Fruit fly (Drosophila melanogaster) whole organism, embryonic: ENCODE measurements around the gene CG10801.
A peak's percentile ranks its signal among the peaks of the same experiment; 100 is the strongest.

ENCODE experiments used
- ATbp ChIP-seq: fragments of 200-800 bp; sonication (Bioruptor generic); optimal IDR thresholded peaks from 2 replicates; lab custom pipeline; 2017; ENCODE audit warnings: missing biosample characterization, mild to moderate bottlenecking, missing genetic modification characterization, missing genetic modification reagents
- Ada2b ChIP-seq: fragments of 200-800 bp; sonication (Bioruptor generic); IDR thresholded peaks from 2 replicates; pipeline ENCODE4 v1.3.6; 2022; ENCODE audit warnings: missing biosample characterization, missing genetic modification characterization
- Adf1 ChIP-seq: fragments of 200-800 bp; sonication (Bioruptor generic); IDR thresholded peaks from 2 replicates; pipeline ENCODE4 v1.3.6; 2022; ENCODE audit warnings: missing biosample characterization, missing genetic modification characterization
- Awh ChIP-seq: fragments of 200-800 bp; sonication (Bioruptor generic); IDR thresholded peaks from 2 replicates; pipeline ENCODE4, ENCODE4 v1.3.6; 2022; ENCODE audit warnings: missing biosample characterization, missing genetic modification characterization
- Bteb2 ChIP-seq: fragments of 200-800 bp; sonication (Bioruptor generic); optimal IDR thresholded peaks from 2 replicates; lab custom pipeline; 2016; ENCODE audit warnings: missing biosample characterization, missing genetic modification characterization
- CG11456 ChIP-seq: fragments of 200-800 bp; sonication (Bioruptor generic); IDR thresholded peaks from 3 replicates; pipeline ENCODE4 v1.3.6; 2022; ENCODE audit warnings: missing biosample characterization, missing genetic modification characterization
- CG12299 ChIP-seq: fragments of 200-800 bp; sonication (Bioruptor generic); optimal IDR thresholded peaks from 2 replicates; lab custom pipeline; 2018; ENCODE audit warnings: missing biosample characterization, mild to moderate bottlenecking, missing genetic modification characterization
- CG14667 ChIP-seq: fragments of 200-800 bp; sonication (Bioruptor generic); IDR thresholded peaks from 2 replicates; pipeline ENCODE4 v1.3.6; 2022; ENCODE audit warnings: missing biosample characterization, missing genetic modification characterization
- CG1529 ChIP-seq: fragments of 200-800 bp; sonication (Bioruptor generic); optimal IDR thresholded peaks from 3 replicates; lab custom pipeline; 2018; ENCODE audit warnings: missing biosample characterization, missing genetic modification characterization
- CG15514 ChIP-seq: fragments of 200-800 bp; sonication (Bioruptor generic); optimal IDR thresholded peaks from 3 replicates; lab custom pipeline; 2017; ENCODE audit warnings: missing biosample characterization, missing genetic modification characterization, mild to moderate bottlenecking, moderate library complexity, missing genetic modification reagents
- CG16815 ChIP-seq: fragments of 200-800 bp; sonication (Bioruptor generic); optimal IDR thresholded peaks from 3 replicates; lab custom pipeline; 2017; ENCODE audit warnings: missing biosample characterization, mild to moderate bottlenecking, missing genetic modification characterization
- CG1832 ChIP-seq: fragments of 200-800 bp; sonication (Bioruptor generic); optimal IDR thresholded peaks from 2 replicates; lab custom pipeline; 2017; ENCODE audit warnings: missing biosample characterization, mild to moderate bottlenecking, missing genetic modification characterization, inconsistent platforms
- CG2129 ChIP-seq: fragments of 200-800 bp; sonication (Bioruptor generic); IDR thresholded peaks from 2 replicates; pipeline ENCODE4 v1.3.6; 2022; ENCODE audit warnings: missing biosample characterization, missing genetic modification characterization; ENCODE audit not compliant: partially characterized antibody
- CG2712 ChIP-seq: fragments of 200-800 bp; optimal IDR thresholded peaks from 3 replicates; lab custom pipeline; 2019; ENCODE audit warnings: missing biosample characterization, mild to moderate bottlenecking, missing genetic modification characterization, moderate library complexity
- CG34422 ChIP-seq: fragments of 200-800 bp; sonication (Bioruptor generic); IDR thresholded peaks from 3 replicates; pipeline ENCODE4 v1.3.6; 2022; ENCODE audit warnings: missing biosample characterization, missing genetic modification characterization
- CG4730 ChIP-seq: fragments of 200-800 bp; sonication (Bioruptor generic); IDR thresholded peaks from 2 replicates; pipeline ENCODE4 v1.3.6; 2022; ENCODE audit warnings: missing biosample characterization, missing genetic modification characterization
- CG5953 ChIP-seq: fragments of 200-800 bp; sonication (Bioruptor generic); IDR thresholded peaks from 2 replicates; pipeline ENCODE4 v1.3.6; 2022; ENCODE audit warnings: missing biosample characterization, missing genetic modification characterization
- CG7372 ChIP-seq: fragments of 200-800 bp; sonication (Bioruptor generic); IDR thresholded peaks from 2 replicates; pipeline ENCODE4 v1.3.6; 2022; ENCODE audit warnings: missing biosample characterization, missing genetic modification characterization
- CG8359 ChIP-seq: fragments of 200-800 bp; sonication (Bioruptor generic); optimal IDR thresholded peaks from 2 replicates; lab custom pipeline; 2017; ENCODE audit warnings: missing biosample characterization, mild to moderate bottlenecking, missing genetic modification characterization, borderline replicate concordance
- CG9609 ChIP-seq: fragments of 200-800 bp; sonication (Bioruptor generic); optimal IDR thresholded peaks from 3 replicates; lab custom pipeline; 2016; ENCODE audit warnings: missing biosample characterization, missing genetic modification characterization
- Dref ChIP-seq: fragments of 200-800 bp; sonication (Bioruptor generic); IDR thresholded peaks from 2 replicates; pipeline ENCODE4 v1.3.6; 2022; ENCODE audit warnings: missing biosample characterization, missing genetic modification characterization
- Drgx ChIP-seq: fragments of 200-800 bp; sonication (Bioruptor generic); IDR thresholded peaks from 2 replicates; pipeline ENCODE4 v1.3.6; 2022; ENCODE audit warnings: missing biosample characterization, missing genetic modification characterization
- Elba2 ChIP-seq: fragments of 200-800 bp; sonication (Bioruptor generic); optimal IDR thresholded peaks from 3 replicates; lab custom pipeline; 2016; ENCODE audit warnings: missing biosample characterization, missing genetic modification characterization
- HLH4C ChIP-seq: fragments of 200-800 bp; sonication (Bioruptor generic); IDR thresholded peaks from 3 replicates; pipeline ENCODE4 v1.3.6; 2022; ENCODE audit warnings: missing biosample characterization, missing genetic modification characterization; ENCODE audit not compliant: partially characterized antibody
- Hey ChIP-seq: fragments of 200-800 bp; sonication (Bioruptor generic); optimal IDR thresholded peaks from 3 replicates; lab custom pipeline; 2018; ENCODE audit warnings: missing biosample characterization, mild to moderate bottlenecking, missing genetic modification characterization
- Mrtf ChIP-seq: fragments of 200-800 bp; sonication (Bioruptor generic); IDR thresholded peaks from 3 replicates; pipeline ENCODE4 v1.3.6; 2022; ENCODE audit warnings: missing biosample characterization, missing genetic modification characterization
- NC2β ChIP-seq: fragments of 200-800 bp; sonication (Bioruptor generic); optimal IDR thresholded peaks from 2 replicates; lab custom pipeline; 2016; ENCODE audit warnings: missing biosample characterization, missing genetic modification characterization
- Oaz ChIP-seq: fragments of 200-800 bp; sonication (Bioruptor generic); IDR thresholded peaks from 2 replicates; pipeline ENCODE4 v1.3.6; 2022; ENCODE audit warnings: missing biosample characterization, missing genetic modification characterization
- Rfx ChIP-seq: fragments of 200-800 bp; sonication (Bioruptor generic); IDR thresholded peaks from 2 replicates; pipeline ENCODE4 v1.3.6; 2022; ENCODE audit warnings: missing biosample characterization, missing genetic modification characterization
- Rx ChIP-seq: fragments of 200-800 bp; sonication (Bioruptor generic); IDR thresholded peaks from 2 replicates; pipeline ENCODE4 v1.3.6; 2022; ENCODE audit warnings: missing biosample characterization, missing genetic modification characterization
- Vsx1 ChIP-seq: fragments of 200-800 bp; sonication (Bioruptor generic); optimal IDR thresholded peaks from 2 replicates; lab custom pipeline; 2017; ENCODE audit warnings: missing biosample characterization, mild to moderate bottlenecking, missing genetic modification characterization, missing genetic modification reagents
- abd-A ChIP-seq: fragments of 200-800 bp; sonication (Bioruptor generic); optimal IDR thresholded peaks from 3 replicates; lab custom pipeline; 2019; ENCODE audit warnings: missing biosample characterization, mild to moderate bottlenecking, missing genetic modification characterization, moderate library complexity
- ara ChIP-seq: fragments of 200-800 bp; sonication (Bioruptor generic); IDR thresholded peaks from 2 replicates; pipeline ENCODE4 v1.3.6; 2022; ENCODE audit warnings: missing biosample characterization, missing genetic modification characterization
- cg ChIP-seq: fragments of 200-800 bp; sonication (Bioruptor generic); optimal IDR thresholded peaks from 3 replicates; lab custom pipeline; 2019; ENCODE audit warnings: missing biosample characterization, mild to moderate bottlenecking, missing genetic modification characterization, moderate library complexity
- crc ChIP-seq: fragments of 200-800 bp; sonication (Bioruptor generic); optimal IDR thresholded peaks from 2 replicates; lab custom pipeline; 2016; ENCODE audit warnings: missing biosample characterization, missing genetic modification characterization
- croc ChIP-seq: fragments of 200-800 bp; sonication (Bioruptor generic); conservative IDR thresholded peaks from 3 replicates; pipeline ENCODE4 v1.3.6; 2022; ENCODE audit warnings: missing biosample characterization, missing genetic modification characterization
- dan ChIP-seq: fragments of 200-800 bp; sonication (Bioruptor generic); IDR thresholded peaks from 2 replicates; pipeline ENCODE4 v1.3.6; 2022; ENCODE audit warnings: missing biosample characterization, missing genetic modification characterization
- esg ChIP-seq: fragments of 200-800 bp; sonication (Bioruptor generic); conservative IDR thresholded peaks from 2 replicates; pipeline ENCODE4 v1.3.6; 2022; ENCODE audit warnings: missing biosample characterization, missing genetic modification characterization
- gsb-n ChIP-seq: fragments of 200-800 bp; sonication (Bioruptor generic); optimal IDR thresholded peaks from 3 replicates; lab custom pipeline; 2018; ENCODE audit warnings: missing biosample characterization, mild to moderate bottlenecking, missing genetic modification characterization
- klu ChIP-seq: fragments of 200-800 bp; sonication (Bioruptor generic); IDR thresholded peaks from 2 replicates; pipeline ENCODE4 v1.3.6; 2022; ENCODE audit warnings: missing biosample characterization, missing genetic modification characterization
- lilli ChIP-seq: fragments of 200-800 bp; sonication (Bioruptor generic); optimal IDR thresholded peaks from 3 replicates; lab custom pipeline; 2016; ENCODE audit warnings: missing biosample characterization, missing genetic modification characterization
- lola ChIP-seq, 3 experiments: fragments of >200 bp in 2 of 3; fragments of 200-800 bp in 1 of 3; sonication (Bioruptor generic) in 1 of 3; optimal IDR thresholded peaks; 2 replicates each; lab custom pipeline; 2017 to 2019; ENCODE audit warnings: missing biosample characterization in 3 of 3, missing genetic modification characterization in 3 of 3, mild to moderate bottlenecking in 1 of 3, moderate library complexity in 1 of 3
- lov ChIP-seq, 2 experiments: fragments of 200-800 bp in 1 of 2; fragments of >200 bp in 1 of 2; sonication (Bioruptor generic) in 1 of 2; IDR thresholded peaks in 1 of 2; optimal IDR thresholded peaks in 1 of 2; 2 replicates in 1 of 2; 3 replicates in 1 of 2; pipeline versions ENCODE4 v1.3.6 to Lab custom; 2017 to 2022; ENCODE audit warnings: missing biosample characterization in 1 of 2, missing genetic modification characterization in 1 of 2
- mld ChIP-seq: fragments of 200-800 bp; sonication (Bioruptor generic); IDR thresholded peaks from 3 replicates; pipeline ENCODE4 v1.3.6; 2022; ENCODE audit warnings: missing biosample characterization, missing genetic modification characterization; ENCODE audit not compliant: partially characterized antibody
- nerfin-2 ChIP-seq: fragments of 200-800 bp; sonication (Bioruptor generic); IDR thresholded peaks from 2 replicates; pipeline ENCODE4 v1.3.6; 2022; ENCODE audit warnings: missing biosample characterization, missing genetic modification characterization; ENCODE audit not compliant: partially characterized antibody
- pnt ChIP-seq: fragments of 200-800 bp; sonication (Bioruptor generic); optimal IDR thresholded peaks from 3 replicates; lab custom pipeline; 2016; ENCODE audit warnings: missing biosample characterization, missing genetic modification characterization
- sna ChIP-seq: fragments of 200-800 bp; sonication (Bioruptor generic); IDR thresholded peaks from 2 replicates; pipeline ENCODE4 v1.3.6; 2022; ENCODE audit warnings: missing biosample characterization, missing genetic modification characterization; ENCODE audit not compliant: partially characterized antibody
- twi ChIP-seq: fragments of 200-800 bp; optimal IDR thresholded peaks from 2 replicates; lab custom pipeline; 2019; ENCODE audit warnings: missing biosample characterization, mild to moderate bottlenecking, missing genetic modification characterization, moderate library complexity

Gene CG10801

DNA sequence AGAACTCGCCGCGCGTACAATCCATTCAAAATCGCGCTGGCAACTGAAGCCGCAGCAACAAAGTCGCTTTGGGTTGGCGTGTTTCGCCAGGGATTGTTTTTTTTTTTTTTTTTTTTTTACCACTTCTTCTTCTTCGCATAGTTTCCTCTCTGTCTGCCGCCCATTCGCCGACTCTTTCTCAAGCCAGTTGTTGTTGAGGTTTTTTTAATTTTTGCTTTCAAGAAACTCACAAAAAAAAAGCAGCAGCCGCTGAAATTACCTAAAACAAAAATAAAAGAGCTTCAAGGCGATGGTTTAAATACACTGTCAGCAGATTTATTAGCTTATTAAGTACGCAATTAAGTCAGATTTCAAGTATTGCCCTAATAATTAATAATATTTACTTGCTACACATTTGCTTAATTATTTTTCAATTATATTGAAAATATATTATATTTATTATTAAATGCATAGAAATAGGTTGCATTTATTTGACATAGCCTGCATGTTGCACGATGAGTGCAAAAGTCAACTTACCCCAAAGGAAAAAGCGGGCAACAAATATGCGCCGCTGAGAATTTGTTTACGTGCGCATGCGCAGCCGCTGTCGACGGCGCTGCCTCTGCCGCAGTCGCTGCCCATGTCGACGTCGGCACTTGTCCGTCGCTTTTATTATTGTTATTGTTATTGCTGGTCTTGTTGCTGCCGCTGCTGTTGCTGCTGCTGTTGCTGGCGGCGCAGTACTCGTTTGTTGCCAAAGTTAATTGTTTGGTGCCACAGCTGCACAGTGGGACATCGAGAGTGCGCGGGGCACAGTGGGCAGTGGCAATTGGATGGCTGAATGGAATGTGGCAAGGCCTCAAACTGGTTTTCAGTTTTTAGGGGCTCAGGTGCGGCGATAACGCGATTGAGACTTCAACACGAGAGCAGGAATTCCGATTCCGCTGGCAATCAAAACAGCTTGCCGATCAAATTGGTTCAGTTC is 14.4 kb downstream of the CG10801 start, which contains the start of gene CG12206 (continued):
- no peak for TF ChIP-seq cg
- TF ChIP-seq dan (GFP tag; lab: Robert Waterston, UW) = no peak
- peak; percentile 68 for TF ChIP-seq CG2712 (tag; lab: Kevin White, UChicago)
- TF ChIP-seq Ada2b (GFP tag; lab: Robert Waterston, UW) = peak; percentile 33; the same call in 1 of the 2 replicates
- TF ChIP-seq Vsx1 (GFP tag; lab: Kevin White, UChicago) = peak; percentile 77
- no peak for TF ChIP-seq HLH4C
- peak; percentile 26 for TF ChIP-seq abd-A (tag; lab: Kevin White, UChicago)
- no peak for TF ChIP-seq CG11456 (GFP tag; lab: Robert Waterston, UW)
- peak; percentile 25 for TF ChIP-seq gsb-n (tag; lab: Kevin White, UChicago)
- no peak for TF ChIP-seq Rx (GFP tag; lab: Robert Waterston, UW)
- no peak for TF ChIP-seq Bteb2 (GFP tag; lab: Kevin White, UChicago)
- TF ChIP-seq twi (tag; lab: Kevin White, UChicago) = no peak
- TF ChIP-seq lola (GFP tag; optimal IDR thresholded peaks at IDR 0.05; lab: Kevin White, UChicago) = peak in 1 of 3 experiments; percentile 49
- no peak for TF ChIP-seq Elba2
- no peak; the same call in 2 of the 3 replicates for TF ChIP-seq croc (GFP tag; lab: Robert Waterston, UW)
- peak; percentile 43; the same call in 1 of the 2 replicates for TF ChIP-seq ara
- TF ChIP-seq Adf1 (GFP tag; lab: Robert Waterston, UW) = peak; percentile 92
- 0 out of 3 replicates have a peak, but pooled peaks have one; percentile 28 for TF ChIP-seq Mrtf (GFP tag; lab: Robert Waterston, UW)
- TF ChIP-seq klu (GFP tag; lab: Robert Waterston, UW) = no peak
- peak; percentile 39 for TF ChIP-seq CG16815 (GFP tag; lab: Kevin White, UChicago)
- peak; percentile 15 for TF ChIP-seq lilli (GFP tag; lab: Kevin White, UChicago)
- TF ChIP-seq NC2β = no peak
- TF ChIP-seq CG5953 (GFP tag; lab: Robert Waterston, UW) = no peak
- TF ChIP-seq CG2129 = no peak
- no peak for TF ChIP-seq Awh (GFP tag; lab: Robert Waterston, UW)
- no peak for TF ChIP-seq sna (GFP tag; lab: Robert Waterston, UW)
- no peak for TF ChIP-seq Oaz (GFP tag; lab: Robert Waterston, UW)
- TF ChIP-seq CG8359 (GFP tag; lab: Kevin White, UChicago) = no peak
- TF ChIP-seq CG1832 (GFP tag; lab: Kevin White, UChicago) = no peak
- TF ChIP-seq crc (GFP tag; lab: Kevin White, UChicago) = no peak
- no peak for TF ChIP-seq CG9609 (GFP tag; lab: Kevin White, UChicago)
- peak; percentile 32; the same call in 1 of the 2 replicates for TF ChIP-seq esg (GFP tag; lab: Robert Waterston, UW)
- peak; percentile 66 for TF ChIP-seq Drgx (GFP tag; lab: Robert Waterston, UW)
- TF ChIP-seq Hey (tag; lab: Kevin White, UChicago) = no peak
- no peak for TF ChIP-seq Dref (GFP tag; lab: Robert Waterston, UW)
- no peak for TF ChIP-seq CG1529 (GFP tag; lab: Kevin White, UChicago)
- TF ChIP-seq pnt (GFP tag; lab: Kevin White, UChicago) = no peak
- no peak for TF ChIP-seq nerfin-2 (GFP tag; lab: Robert Waterston, UW)
- no peak for TF ChIP-seq CG14667 (GFP tag; lab: Robert Waterston, UW)
- TF ChIP-seq mld (GFP tag; lab: Robert Waterston, UW) = no peak
- TF ChIP-seq CG15514 (GFP tag; lab: Kevin White, UChicago) = peak; percentile 17
- no peak for TF ChIP-seq CG12299 (tag; lab: Kevin White, UChicago)
- no peak for TF ChIP-seq CG4730
- TF ChIP-seq CG34422 = no peak
- TF ChIP-seq CG7372 (GFP tag; lab: Robert Waterston, UW) = no peak
- no peak for TF ChIP-seq lov (optimal IDR thresholded peaks at IDR 0.05; lab: Kevin White, UChicago)
- TF ChIP-seq lov (GFP tag; IDR thresholded peaks at IDR 0.05; lab: Robert Waterston, UW) = no peak
- TF ChIP-seq ATbp (GFP tag; lab: Kevin White, UChicago) = peak; percentile 52
- peak; percentile 54; the same call in 1 of the 2 replicates for TF ChIP-seq Rfx (GFP tag; lab: Robert Waterston, UW)
